Fruit fly (Drosophila melanogaster): ENCODE measurements around the gene sds22.

DNA sequence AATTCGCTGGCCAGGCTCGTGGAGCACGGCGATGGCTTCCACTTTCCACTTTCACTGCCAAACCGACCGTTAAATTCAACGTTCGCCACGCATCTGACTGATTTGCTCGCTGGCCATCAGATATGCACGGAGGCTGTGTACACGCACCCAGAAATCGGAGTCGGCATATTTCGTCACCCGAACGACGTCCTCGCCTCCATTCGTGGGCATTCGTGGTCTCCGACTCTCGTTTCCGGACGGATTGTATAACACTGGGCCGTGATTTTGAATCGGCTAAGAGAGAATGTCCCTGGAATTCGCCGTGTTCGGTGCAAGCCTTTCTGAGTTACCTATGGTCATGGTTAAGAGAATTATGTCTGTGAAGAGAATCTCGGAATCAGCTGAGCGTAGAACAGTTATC, 25.4 kb upstream of the sds22 start, which contains the start of gene beat-IIa:
- TF ChIP-seq ttk (optimal IDR thresholded peaks at IDR 0.05) (no peak), psq (optimal IDR thresholded peaks at IDR 0.05) (no peak), Sin3A (optimal IDR thresholded peaks at IDR 0.05) (no peak), Myc (optimal IDR thresholded peaks at IDR 0.05) (no peak), insv (optimal IDR thresholded peaks at IDR 0.05) (no peak)
